Worm (Caenorhabditis elegans): ENCODE measurements around the gene prmn-1.

prmn-1 gene

ce11 chrX:11384534-11385441 is at the start of gene prmn-1, which contains the start of gene F08B12.11:
prmn-1 (plus strand) TSS chrX:11385084.
F08B12.11 (plus strand) TSS chrX:11385054.
- TF ChIP-seq him-1 (tag; optimal IDR thresholded peaks at IDR 0.05), result no peak
- TF ChIP-seq W03F9.2 (tag; optimal IDR thresholded peaks at IDR 0.05), result no peak
- no peak for TF ChIP-seq dao-5 (tag; optimal IDR thresholded peaks at IDR 0.05)

ce11 chrX:11337095-11337494 is 47.8 kb upstream of the prmn-1 start:
- TF ChIP-seq dao-5 (tag; optimal IDR thresholded peaks at IDR 0.05) (no peak), him-1 (tag; optimal IDR thresholded peaks at IDR 0.05) (no peak), W03F9.2 (tag; optimal IDR thresholded peaks at IDR 0.05) (no peak)

- no peak for TF ChIP-seq dao-5 (tag; optimal IDR thresholded peaks at IDR 0.05)
- no peak for TF ChIP-seq W03F9.2 (tag; optimal IDR thresholded peaks at IDR 0.05)
- no peak for TF ChIP-seq him-1 (tag; optimal IDR thresholded peaks at IDR 0.05)
Observed at ce11 chrX:11337783-11338182, 47.1 kb upstream of the prmn-1 start, which contains the start of gene gcy-9. gcy-9 (minus strand) TSS chrX:11337883.

- no peak for TF ChIP-seq dao-5 (tag; optimal IDR thresholded peaks at IDR 0.05)
- TF ChIP-seq W03F9.2 (tag; optimal IDR thresholded peaks at IDR 0.05), result peak; percentile 48
- no peak for TF ChIP-seq him-1 (tag; optimal IDR thresholded peaks at IDR 0.05)
Observed at ce11 chrX:11339375-11339924, 45.4 kb upstream of the prmn-1 start, which contains the start of gene aco-1. aco-1 (plus strand) TSS chrX:11339874.

ce11 chrX:11340478-11340877 is 44.4 kb upstream of the prmn-1 start:
- no peak for TF ChIP-seq W03F9.2 (tag; optimal IDR thresholded peaks at IDR 0.05)
- TF ChIP-seq dao-5 (tag; optimal IDR thresholded peaks at IDR 0.05), result no peak
- TF ChIP-seq him-1 (tag; optimal IDR thresholded peaks at IDR 0.05), result no peak

ce11 chrX:11344899-11345298 is 40.0 kb upstream of the prmn-1 start:
- TF ChIP-seq dao-5 (tag; optimal IDR thresholded peaks at IDR 0.05) (no peak), W03F9.2 (tag; optimal IDR thresholded peaks at IDR 0.05) (no peak)

ce11 chrX:11345471-11345870 is 39.4 kb upstream of the prmn-1 start:
- TF ChIP-seq W03F9.2 (tag; optimal IDR thresholded peaks at IDR 0.05), result no peak
- TF ChIP-seq him-1 (tag; optimal IDR thresholded peaks at IDR 0.05), result no peak
- no peak for TF ChIP-seq dao-5 (tag; optimal IDR thresholded peaks at IDR 0.05)

ce11 chrX:11346155-11346554 is 38.7 kb upstream of the prmn-1 start, which contains the start of gene oct-2:
oct-2 (plus strand) TSS chrX:11346455.
- TF ChIP-seq W03F9.2 (tag; optimal IDR thresholded peaks at IDR 0.05), result no peak
- no peak for TF ChIP-seq him-1 (tag; optimal IDR thresholded peaks at IDR 0.05)
- TF ChIP-seq dao-5 (tag; optimal IDR thresholded peaks at IDR 0.05), result no peak

ce11 chrX:11351288-11351687 is 33.6 kb upstream of the prmn-1 start:
- TF ChIP-seq W03F9.2 (tag; optimal IDR thresholded peaks at IDR 0.05), result no peak
- TF ChIP-seq dao-5 (tag; optimal IDR thresholded peaks at IDR 0.05), result no peak
- no peak for TF ChIP-seq him-1 (tag; optimal IDR thresholded peaks at IDR 0.05)

ce11 chrX:11351856-11352255 is 33.0 kb upstream of the prmn-1 start, which contains the start of gene pgp-3:
pgp-3 (plus strand) TSS chrX:11352156.
- TF ChIP-seq him-1 (tag; optimal IDR thresholded peaks at IDR 0.05) (no peak), dao-5 (tag; optimal IDR thresholded peaks at IDR 0.05) (no peak), W03F9.2 (tag; optimal IDR thresholded peaks at IDR 0.05) (no peak)

ce11 chrX:11355856-11356255 is 29.0 kb upstream of the prmn-1 start:
- no peak for TF ChIP-seq dao-5 (tag; optimal IDR thresholded peaks at IDR 0.05)
- no peak for TF ChIP-seq W03F9.2 (tag; optimal IDR thresholded peaks at IDR 0.05)
- TF ChIP-seq him-1 (tag; optimal IDR thresholded peaks at IDR 0.05), result no peak

ce11 chrX:11357516-11357915 is 27.4 kb upstream of the prmn-1 start, which contains the start of gene pgp-4:
pgp-4 (plus strand) TSS chrX:11357816.
- TF ChIP-seq W03F9.2 (tag; optimal IDR thresholded peaks at IDR 0.05) (no peak), him-1 (tag; optimal IDR thresholded peaks at IDR 0.05) (no peak), dao-5 (tag; optimal IDR thresholded peaks at IDR 0.05) (no peak)

ce11 chrX:11364914-11365313 is 20.0 kb upstream of the prmn-1 start:
- TF ChIP-seq dao-5 (tag; optimal IDR thresholded peaks at IDR 0.05), result no peak
- TF ChIP-seq him-1 (tag; optimal IDR thresholded peaks at IDR 0.05), result no peak
- TF ChIP-seq W03F9.2 (tag; optimal IDR thresholded peaks at IDR 0.05), result no peak

- TF ChIP-seq W03F9.2 (tag; optimal IDR thresholded peaks at IDR 0.05), result no peak
- no peak for TF ChIP-seq him-1 (tag; optimal IDR thresholded peaks at IDR 0.05)
- TF ChIP-seq dao-5 (tag; optimal IDR thresholded peaks at IDR 0.05), result no peak
Observed at ce11 chrX:11365995-11366394, 18.9 kb upstream of the prmn-1 start.
